Fruit fly (Drosophila melanogaster): ENCODE data around the gene daed.
A peak's percentile ranks its signal among the peaks of the same experiment; 100 is the strongest.

daed gene

DNA sequence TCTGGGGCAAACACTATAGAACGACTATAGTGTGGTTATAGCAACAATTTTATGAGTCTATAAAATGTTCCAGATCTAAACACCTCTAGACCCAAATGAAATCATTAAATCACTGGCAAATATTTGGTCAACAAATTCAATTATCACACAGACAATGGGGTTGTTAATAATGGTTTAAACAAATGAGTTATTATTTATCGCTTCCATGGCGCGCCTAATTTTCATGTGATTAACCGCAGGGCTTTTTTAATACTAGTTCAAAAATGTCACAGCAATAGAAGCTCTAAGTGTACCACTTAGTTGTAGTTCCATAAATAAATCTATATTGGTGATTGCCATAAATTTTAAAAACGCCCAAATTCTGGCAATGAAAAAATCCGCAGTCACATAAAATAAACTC is 7.1 kb downstream of the daed start, which contains the start of gene CG33124:
Gene CG33124, minus strand, starts transcription at position 101 of the 400 bp plus-strand sequence.
- TF ChIP-seq Abd-B (GFP tag; optimal IDR thresholded peaks at IDR 0.05), result no peak
- TF ChIP-seq pb (GFP tag; optimal IDR thresholded peaks at IDR 0.05), result no peak
- TF ChIP-seq schlank (tag; optimal IDR thresholded peaks at IDR 0.05), result no peak
- no peak for TF ChIP-seq Sox100B (GFP tag; optimal IDR thresholded peaks at IDR 0.05)
- peak; percentile 28 for TF ChIP-seq CG2678 (tag; optimal IDR thresholded peaks at IDR 0.05)
- no peak for TF ChIP-seq pzg (GFP tag; optimal IDR thresholded peaks at IDR 0.05)
- TF ChIP-seq CG4854 (GFP tag; optimal IDR thresholded peaks at IDR 0.05), result no peak
- TF ChIP-seq slp2 (GFP tag; optimal IDR thresholded peaks at IDR 0.05), result no peak
- no peak for TF ChIP-seq CG34376 (GFP tag; optimal IDR thresholded peaks at IDR 0.05)
- TF ChIP-seq tx (GFP tag; optimal IDR thresholded peaks at IDR 0.05), result no peak
- TF ChIP-seq CG13296 (GFP tag; optimal IDR thresholded peaks at IDR 0.05), result peak; percentile 3
- peak; percentile 7 for TF ChIP-seq Med (GFP tag)
- TF ChIP-seq fd64A (GFP tag; optimal IDR thresholded peaks at IDR 0.05), result no peak

DNA sequence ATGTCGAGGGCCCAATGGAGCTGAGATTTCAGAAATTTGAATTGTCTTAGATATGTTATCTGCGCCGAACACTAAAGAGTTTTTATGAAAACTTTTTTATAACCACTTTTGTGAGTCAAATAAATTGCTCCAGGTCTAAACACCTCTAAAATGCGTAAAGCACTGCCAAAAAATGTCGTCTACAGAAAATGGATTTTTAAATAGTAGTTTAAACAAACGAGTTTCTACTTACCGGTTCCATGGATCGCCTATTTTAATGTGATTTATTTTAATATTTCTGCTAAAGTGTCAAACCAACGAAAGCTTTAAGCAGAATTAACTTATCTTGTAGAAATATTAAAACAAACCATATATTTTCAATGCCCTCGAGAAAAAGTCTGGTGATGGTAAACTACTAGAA is 10.0 kb downstream of the daed start, which contains the start of gene CG31668:
Gene CG31668, minus strand, starts transcription at position 101 of the 400 bp plus-strand sequence.
- TF ChIP-seq sens (GFP tag) (peak; percentile 62), CG17912 (GFP tag; optimal IDR thresholded peaks at IDR 0.05) (no peak)

DNA sequence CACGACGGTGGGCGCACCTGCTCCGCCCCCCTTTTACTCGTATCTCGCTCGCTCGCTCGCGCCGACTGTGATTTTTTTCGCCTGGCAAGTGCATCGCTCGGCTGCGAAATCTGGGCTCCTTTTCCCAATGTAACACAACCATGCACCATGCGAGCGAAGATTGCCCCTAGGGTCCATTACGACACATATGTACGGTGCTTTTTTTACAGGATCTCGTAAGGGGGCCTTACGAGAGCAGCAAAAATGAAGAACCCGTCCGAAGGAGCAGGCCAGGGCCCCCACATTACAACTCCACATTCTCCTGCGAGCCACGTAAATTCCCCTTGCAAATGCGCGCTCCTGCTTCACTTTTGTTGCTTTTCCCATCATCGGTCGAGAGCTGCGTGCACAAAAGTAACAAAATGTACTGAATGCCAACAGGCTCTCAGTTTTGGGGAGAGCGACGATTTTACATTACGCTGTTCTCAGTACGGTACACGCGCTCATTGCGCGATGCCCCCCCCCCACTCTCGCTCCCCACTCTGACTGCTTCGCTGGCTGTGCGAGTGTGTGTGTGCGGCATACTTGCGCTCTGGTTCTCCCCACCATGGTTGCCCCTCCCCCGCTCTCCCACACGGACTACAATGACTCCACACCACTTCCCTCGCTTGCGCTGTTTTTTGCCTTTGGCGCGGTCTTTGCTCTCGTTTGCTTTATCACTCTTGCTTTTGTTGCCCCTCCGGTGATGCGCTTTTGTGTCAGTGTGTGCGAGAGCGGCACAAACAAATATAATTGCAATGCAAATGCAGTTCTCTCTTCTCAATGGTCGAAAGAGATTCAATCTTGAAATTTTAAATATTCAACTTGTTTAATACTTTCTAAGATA is 13.0 kb downstream of the daed start:
- TF ChIP-seq pho (GFP tag; optimal IDR thresholded peaks at IDR 0.05) (no peak), CG11093 (GFP tag; IDR thresholded peaks at IDR 0.05) (no peak), ara (GFP tag; IDR thresholded peaks at IDR 0.05) (no peak), CG3726 (GFP tag; IDR thresholded peaks at IDR 0.05) (no peak), NK7.1 (GFP tag; optimal IDR thresholded peaks at IDR 0.05) (no peak), HLH54F (GFP tag; optimal IDR thresholded peaks at IDR 0.05) (no peak), Pdp1 (GFP tag; optimal IDR thresholded peaks at IDR 0.05) (peak in 1 of 2 experiments; percentile 37), tup (GFP tag; optimal IDR thresholded peaks at IDR 0.05) (no peak), CG11247 (GFP tag; IDR thresholded peaks at IDR 0.05) (no peak), ems (GFP tag; optimal IDR thresholded peaks at IDR 0.05) (no peak), Tbp (GFP tag; optimal IDR thresholded peaks at IDR 0.05) (no peak), Hr78 (GFP tag; optimal IDR thresholded peaks at IDR 0.05) (no peak), Ravus (GFP tag; IDR thresholded peaks at IDR 0.05) (no peak), CG4404 (GFP tag; IDR thresholded peaks at IDR 0.05) (no peak), dmrt99B (tag; optimal IDR thresholded peaks at IDR 0.05) (no peak), eve (GFP tag; optimal IDR thresholded peaks at IDR 0.05) (no peak), nerfin-1 (tag; optimal IDR thresholded peaks at IDR 0.05) (no peak), CG2889 (GFP tag; IDR thresholded peaks at IDR 0.05) (no peak), CG9817 (tag; optimal IDR thresholded peaks at IDR 0.05) (no peak), CG6854 (GFP tag; optimal IDR thresholded peaks at IDR 0.05) (no peak), CG13775 (GFP tag; optimal IDR thresholded peaks at IDR 0.05) (no peak), prd (optimal IDR thresholded peaks at IDR 0.05) (no peak), prd (GFP tag; IDR thresholded peaks at IDR 0.05) (no peak), MESR4 (GFP tag; optimal IDR thresholded peaks at IDR 0.05) (no peak), CG12659 (GFP tag; optimal IDR thresholded peaks at IDR 0.05) (no peak), exex (tag; optimal IDR thresholded peaks at IDR 0.05) (no peak), CG1233 (GFP tag; optimal IDR thresholded peaks at IDR 0.05) (no peak), Hey (tag; optimal IDR thresholded peaks at IDR 0.05) (peak; percentile 41), Oaz (GFP tag; IDR thresholded peaks at IDR 0.05) (no peak), sens-2 (GFP tag; IDR thresholded peaks at IDR 0.05) (no peak), repo (GFP tag; optimal IDR thresholded peaks at IDR 0.05) (no peak), Doc2 (GFP tag; IDR thresholded peaks at IDR 0.05) (no peak), Ptx1 (GFP tag; IDR thresholded peaks at IDR 0.05) (no peak)
